Worm (Caenorhabditis elegans) whole organism, young adult: ENCODE results near the gene grl-31.
"Not testable (repeated sequence)": the region's sequence is repeated elsewhere in the genome, so short reads cannot be mapped to it uniquely, and the experiment has no call there.

ENCODE experiments used
- aptf-3 ChIP-seq: fragments of 200-800 bp; sonication (Bioruptor generic); IDR thresholded peaks from 2 replicates; pipeline ENCODE4 v1.3.6; 2022; ENCODE audit warnings: missing genetic modification characterization, missing compliant biosample characterization
- ztf-28 ChIP-seq: fragments of 200-800 bp; sonication (Bioruptor generic); IDR thresholded peaks from 2 replicates; pipeline ENCODE4 v1.3.6; 2022; ENCODE audit warnings: missing genetic modification reagents, missing genetic modification characterization, missing compliant biosample characterization
- ztf-6 ChIP-seq: fragments of 200-800 bp; sonication (Bioruptor generic); IDR thresholded peaks from 2 replicates; pipeline ENCODE4 v1.3.6; 2022; ENCODE audit warnings: missing genetic modification reagents, missing genetic modification characterization, missing compliant biosample characterization

DNA sequence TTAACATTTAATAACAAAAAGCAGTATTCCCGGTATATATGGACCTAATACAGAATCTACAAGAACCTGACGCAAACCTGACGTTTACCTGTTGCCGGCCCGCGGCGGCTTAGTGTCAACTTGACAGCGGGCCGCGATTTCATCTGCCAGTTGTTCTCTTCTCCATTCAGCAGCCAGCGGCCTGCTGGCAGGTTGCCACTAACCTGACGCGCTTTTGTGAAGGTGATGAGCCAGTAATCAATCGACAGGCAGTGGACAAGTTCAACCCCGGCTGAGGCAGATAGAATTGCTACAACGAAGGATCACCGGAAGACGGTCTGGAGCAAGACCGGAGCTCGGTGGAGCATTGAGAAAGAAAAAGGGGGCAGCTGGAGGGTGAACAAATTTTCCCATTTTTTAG lies 2.1 kb upstream of the grl-31 start:
- not testable (repeated sequence) for TF ChIP-seq ztf-28; ztf-6; aptf-3 (GFP tag; lab: Robert Waterston, UW)
